Worm (Caenorhabditis elegans): ENCODE results near the gene srh-16.
A peak's percentile ranks its signal among the peaks of the same experiment; 100 is the strongest.

Gene srh-16

ce11 chrV:12343419-12343969, 51.8 kb downstream of the srh-16 start, which contains the start of gene tomm-20 (continued):
- TF ChIP-seq dmd-4 (tag; optimal IDR thresholded peaks at IDR 0.05; ENCODE audit: borderline replicate concordance), result no peak
- no peak for TF ChIP-seq npax-4 (tag; optimal IDR thresholded peaks at IDR 0.05)
- no peak for TF ChIP-seq ceh-45 (GFP tag; IDR thresholded peaks at IDR 0.05)
- no peak for TF ChIP-seq fkh-10 (GFP tag; optimal IDR thresholded peaks at IDR 0.05)
- TF ChIP-seq pha-2 (tag; optimal IDR thresholded peaks at IDR 0.05), result peak; percentile 33
- peak; percentile 39 for TF ChIP-seq pat-9 (tag; optimal IDR thresholded peaks at IDR 0.05)
- no peak for TF ChIP-seq pha-4 (tag; optimal IDR thresholded peaks at IDR 0.05)
- TF ChIP-seq lin-11 (tag; optimal IDR thresholded peaks at IDR 0.05), result peak; percentile 40
- TF ChIP-seq hlh-6 (tag; optimal IDR thresholded peaks at IDR 0.05), result no peak
- TF ChIP-seq tbx-2 (tag; optimal IDR thresholded peaks at IDR 0.05), result peak; percentile 80
- peak; percentile 80 for TF ChIP-seq nfya-1 (tag; optimal IDR thresholded peaks at IDR 0.05)
- no peak for TF ChIP-seq nhr-11 (tag; optimal IDR thresholded peaks at IDR 0.05)
- no peak for TF ChIP-seq sox-2 (GFP tag; IDR thresholded peaks at IDR 0.05)
- no peak for TF ChIP-seq pros-1 (tag; optimal IDR thresholded peaks at IDR 0.05)
- TF ChIP-seq nhr-232 (tag; optimal IDR thresholded peaks at IDR 0.05), result peak; percentile 11
- TF ChIP-seq ceh-24 (tag; optimal IDR thresholded peaks at IDR 0.05), result no peak
- TF ChIP-seq ceh-19 (GFP tag; optimal IDR thresholded peaks at IDR 0.05), result peak; percentile 58
- no peak for TF ChIP-seq pqm-1 (tag; optimal IDR thresholded peaks at IDR 0.05)
- no peak for TF ChIP-seq ceh-9 (tag; optimal IDR thresholded peaks at IDR 0.05)
- TF ChIP-seq C38D4.7 (GFP tag; optimal IDR thresholded peaks at IDR 0.05), result peak; percentile 43
- TF ChIP-seq elt-4 (tag; optimal IDR thresholded peaks at IDR 0.05), result no peak
- TF ChIP-seq ref-2 (tag; optimal IDR thresholded peaks at IDR 0.05), result no peak
- no peak for TF ChIP-seq odd-2 (tag; optimal IDR thresholded peaks at IDR 0.05)
- peak; percentile 28 for TF ChIP-seq ceh-6 (GFP tag; optimal IDR thresholded peaks at IDR 0.05)
- no peak for TF ChIP-seq unc-3 (GFP tag; conservative IDR thresholded peaks at IDR 0.05)
- no peak for TF ChIP-seq unc-3 (tag; optimal IDR thresholded peaks at IDR 0.05)
- no peak for TF ChIP-seq ets-4 (tag; optimal IDR thresholded peaks at IDR 0.05)
- TF ChIP-seq ceh-34 (tag; optimal IDR thresholded peaks at IDR 0.05), result peak; percentile 77
- TF ChIP-seq lim-6 (tag; optimal IDR thresholded peaks at IDR 0.05), result no peak
- peak; percentile 84 for TF ChIP-seq elt-2 (tag; optimal IDR thresholded peaks at IDR 0.05)
- TF ChIP-seq madf-2 (tag; optimal IDR thresholded peaks at IDR 0.05), result peak; percentile 51
- TF ChIP-seq dve-1 (tag; optimal IDR thresholded peaks at IDR 0.05), result peak; percentile 69
- peak; percentile 83 for TF ChIP-seq ceh-14 (tag; optimal IDR thresholded peaks at IDR 0.05)
- TF ChIP-seq ceh-48 (tag; optimal IDR thresholded peaks at IDR 0.05), result peak; percentile 42
- no peak for TF ChIP-seq eyg-1 (tag; optimal IDR thresholded peaks at IDR 0.05)
- peak; percentile 17 for TF ChIP-seq T23F11.4 (GFP tag; optimal IDR thresholded peaks at IDR 0.05)
- peak; percentile 16 for TF ChIP-seq zip-5 (tag; optimal IDR thresholded peaks at IDR 0.05)
- TF ChIP-seq ceh-31 (tag; optimal IDR thresholded peaks at IDR 0.05), result peak; percentile 59
- TF ChIP-seq sox-4 (tag; optimal IDR thresholded peaks at IDR 0.05), result peak; percentile 18

All from whole organism, late embryonic.